Fruit fly (Drosophila melanogaster) whole organism, embryonic: ENCODE results near the gene CG12171.
A peak's percentile ranks its signal among the peaks of the same experiment; 100 is the strongest.

ENCODE experiments used
- CG11560 ChIP-seq: fragments of 200-800 bp; sonication (Bioruptor generic); IDR thresholded peaks from 3 replicates; pipeline ENCODE4 v1.3.6; 2022; ENCODE audit warnings: missing biosample characterization, missing genetic modification characterization
- CG1233 ChIP-seq: fragments of 200-800 bp; sonication (Bioruptor generic); optimal IDR thresholded peaks from 4 replicates; lab custom pipeline; 2018; ENCODE audit warnings: missing biosample characterization, mild to moderate bottlenecking, missing genetic modification characterization
- CG13775 ChIP-seq: fragments of 200-800 bp; sonication (Bioruptor generic); optimal IDR thresholded peaks from 3 replicates; lab custom pipeline; 2017; ENCODE audit warnings: missing biosample characterization, mild to moderate bottlenecking, missing genetic modification characterization
- CG14965 ChIP-seq: fragments of 200-800 bp; sonication (Bioruptor generic); optimal IDR thresholded peaks from 2 replicates; lab custom pipeline; 2016; ENCODE audit warnings: missing biosample characterization, missing genetic modification characterization, borderline replicate concordance
- CG15269 ChIP-seq: fragments of 200-800 bp; sonication (Bioruptor generic); optimal IDR thresholded peaks from 2 replicates; lab custom pipeline; 2018; ENCODE audit warnings: missing biosample characterization, mild to moderate bottlenecking, missing genetic modification characterization, moderate library complexity
- CG1602 ChIP-seq: fragments of 200-800 bp; sonication (Bioruptor generic); optimal IDR thresholded peaks from 3 replicates; lab custom pipeline; 2016; ENCODE audit warnings: missing biosample characterization, missing genetic modification characterization
- CG17385 ChIP-seq: fragments of 200-800 bp; sonication (Bioruptor generic); optimal IDR thresholded peaks from 3 replicates; lab custom pipeline; 2018; ENCODE audit warnings: missing biosample characterization, mild to moderate bottlenecking, missing genetic modification characterization
- CG17568 ChIP-seq: fragments of 200-800 bp; sonication (Bioruptor generic); optimal IDR thresholded peaks from 2 replicates; lab custom pipeline; 2018; ENCODE audit warnings: missing biosample characterization, mild to moderate bottlenecking, missing genetic modification characterization, moderate library complexity
- CG1832 ChIP-seq: fragments of 200-800 bp; sonication (Bioruptor generic); optimal IDR thresholded peaks from 2 replicates; lab custom pipeline; 2017; ENCODE audit warnings: missing biosample characterization, mild to moderate bottlenecking, missing genetic modification characterization, inconsistent platforms
- CG3995 ChIP-seq: fragments of 200-800 bp; sonication (Bioruptor generic); optimal IDR thresholded peaks from 3 replicates; lab custom pipeline; 2016; ENCODE audit warnings: missing biosample characterization, missing genetic modification characterization
- CG42726 ChIP-seq: fragments of 200-800 bp; sonication (Bioruptor generic); IDR thresholded peaks from 2 replicates; pipeline ENCODE4 v1.3.6; 2022; ENCODE audit warnings: missing biosample characterization, missing genetic modification characterization; ENCODE audit not compliant: partially characterized antibody
- CG4328 ChIP-seq: fragments of 200-800 bp; sonication (Bioruptor generic); optimal IDR thresholded peaks from 3 replicates; lab custom pipeline; 2017; ENCODE audit warnings: missing biosample characterization, missing genetic modification reagents, missing genetic modification characterization
- CG5245 ChIP-seq: fragments of 200-800 bp; sonication (Bioruptor generic); optimal IDR thresholded peaks from 3 replicates; lab custom pipeline; 2016; ENCODE audit warnings: missing biosample characterization, missing genetic modification characterization
- CG6683 ChIP-seq: fragments of 200-800 bp; sonication (Bioruptor generic); optimal IDR thresholded peaks from 2 replicates; lab custom pipeline; 2017; ENCODE audit warnings: missing biosample characterization, mild to moderate bottlenecking, missing genetic modification characterization, missing genetic modification reagents
- CG8290 ChIP-seq, 3 experiments: fragments of 200-800 bp; sonication (Bioruptor generic); optimal IDR thresholded peaks; 2 replicates each; lab custom pipeline; 2016 to 2019; ENCODE audit warnings: missing biosample characterization in 3 of 3, missing genetic modification characterization in 3 of 3, mild to moderate bottlenecking in 2 of 3, moderate library complexity in 1 of 3
- CoRest ChIP-seq: fragments of 200-800 bp; sonication (Bioruptor generic); optimal IDR thresholded peaks from 3 replicates; lab custom pipeline; 2018; ENCODE audit warnings: missing biosample characterization, mild to moderate bottlenecking, missing genetic modification characterization, moderate library complexity
- Dad ChIP-seq: fragments of 200-800 bp; sonication (Bioruptor generic); optimal IDR thresholded peaks from 3 replicates; lab custom pipeline; 2016; ENCODE audit warnings: missing biosample characterization, missing genetic modification characterization
- Dek ChIP-seq: fragments of 200-800 bp; sonication (Bioruptor generic); optimal IDR thresholded peaks from 3 replicates; lab custom pipeline; 2019; ENCODE audit warnings: missing biosample characterization, mild to moderate bottlenecking, missing genetic modification characterization, moderate library complexity
- Doc2 ChIP-seq: fragments of 200-800 bp; sonication (Bioruptor generic); IDR thresholded peaks from 2 replicates; pipeline ENCODE4 v1.3.6; 2022; ENCODE audit warnings: missing biosample characterization, missing genetic modification characterization
- Doc3 ChIP-seq: fragments of 200-800 bp; sonication (Bioruptor generic); IDR thresholded peaks from 3 replicates; pipeline ENCODE4 v1.3.6; 2022; ENCODE audit warnings: missing biosample characterization, missing genetic modification characterization; ENCODE audit not compliant: partially characterized antibody
- Dp ChIP-seq: fragments of 200-800 bp; sonication (Bioruptor generic); optimal IDR thresholded peaks from 2 replicates; lab custom pipeline; 2018; ENCODE audit warnings: missing biosample characterization, mild to moderate bottlenecking, missing genetic modification characterization, moderate library complexity
- HmgZ ChIP-seq: fragments of 200-800 bp; sonication (Bioruptor generic); optimal IDR thresholded peaks from 2 replicates; lab custom pipeline; 2018; ENCODE audit warnings: missing biosample characterization, mild to moderate bottlenecking, missing genetic modification characterization
- Kr ChIP-seq: fragments of 200-800 bp; sonication (Bioruptor generic); optimal IDR thresholded peaks from 2 replicates; lab custom pipeline; 2017; ENCODE audit warnings: missing biosample characterization, mild to moderate bottlenecking, missing genetic modification characterization
- Med ChIP-seq: fragments of 200-800 bp; sonication (Bioruptor generic); peaks from one replicate; lab custom pipeline; 2016; ENCODE audit warnings: missing biosample characterization, missing genetic modification characterization, mild to moderate bottlenecking, inconsistent platforms, moderate library complexity
- NC2β ChIP-seq: fragments of 200-800 bp; sonication (Bioruptor generic); optimal IDR thresholded peaks from 2 replicates; lab custom pipeline; 2016; ENCODE audit warnings: missing biosample characterization, missing genetic modification characterization
- Pdp1 ChIP-seq, 2 experiments: fragments of 200-800 bp; sonication (Bioruptor generic); optimal IDR thresholded peaks; 3 replicates each; lab custom pipeline; 2016; ENCODE audit warnings: missing biosample characterization in 2 of 2, missing genetic modification characterization in 2 of 2, mild to moderate bottlenecking in 1 of 2, moderate library complexity in 1 of 2
- ac ChIP-seq: fragments of 200-800 bp; sonication (Bioruptor generic); optimal IDR thresholded peaks from 3 replicates; lab custom pipeline; 2017; ENCODE audit warnings: missing biosample characterization, mild to moderate bottlenecking, missing genetic modification characterization
- bbx ChIP-seq: fragments of 200-800 bp; sonication (Bioruptor generic); IDR thresholded peaks from 2 replicates; pipeline ENCODE4 v1.3.6; 2022; ENCODE audit warnings: missing biosample characterization, missing genetic modification characterization; ENCODE audit not compliant: partially characterized antibody
- dysf ChIP-seq: fragments of 200-800 bp; sonication (Bioruptor generic); IDR thresholded peaks from 3 replicates; pipeline ENCODE4 v1.3.6; 2022; ENCODE audit warnings: missing biosample characterization, missing genetic modification characterization
- emc ChIP-seq: fragments of 200-800 bp; sonication (Bioruptor generic); optimal IDR thresholded peaks from 2 replicates; lab custom pipeline; 2016; ENCODE audit warnings: missing biosample characterization, missing genetic modification characterization
- fru ChIP-seq: fragments of >200 bp; optimal IDR thresholded peaks from 2 replicates; lab custom pipeline; 2017
- gsb-n ChIP-seq: fragments of 200-800 bp; sonication (Bioruptor generic); optimal IDR thresholded peaks from 3 replicates; lab custom pipeline; 2018; ENCODE audit warnings: missing biosample characterization, mild to moderate bottlenecking, missing genetic modification characterization
- her ChIP-seq: fragments of 200-800 bp; sonication (Bioruptor generic); optimal IDR thresholded peaks from 2 replicates; lab custom pipeline; 2016; ENCODE audit warnings: missing biosample characterization, missing genetic modification characterization
- kay ChIP-seq: fragments of 200-800 bp; sonication (Bioruptor generic); optimal IDR thresholded peaks from 2 replicates; lab custom pipeline; 2016; ENCODE audit warnings: missing biosample characterization, missing genetic modification characterization
- ken ChIP-seq: fragments of 200-800 bp; sonication (Bioruptor generic); IDR thresholded peaks from 3 replicates; pipeline ENCODE4 v1.3.6; 2022; ENCODE audit warnings: missing biosample characterization, missing genetic modification characterization
- kni ChIP-seq: fragments of 200-800 bp; sonication (Bioruptor generic); optimal IDR thresholded peaks from 3 replicates; lab custom pipeline; 2017; ENCODE audit warnings: mild to moderate bottlenecking, missing biosample characterization, missing genetic modification reagents, missing genetic modification characterization
- lmd ChIP-seq: fragments of 200-800 bp; sonication (Bioruptor generic); IDR thresholded peaks from 2 replicates; pipeline ENCODE4 v1.3.6; 2022; ENCODE audit warnings: missing biosample characterization, missing genetic modification characterization
- lola ChIP-seq, 3 experiments: fragments of >200 bp in 2 of 3; fragments of 200-800 bp in 1 of 3; sonication (Bioruptor generic) in 1 of 3; optimal IDR thresholded peaks; 2 replicates each; lab custom pipeline; 2017 to 2019; ENCODE audit warnings: missing biosample characterization in 3 of 3, missing genetic modification characterization in 3 of 3, mild to moderate bottlenecking in 1 of 3, moderate library complexity in 1 of 3
- nom ChIP-seq: fragments of 200-800 bp; sonication (Bioruptor generic); optimal IDR thresholded peaks from 2 replicates; lab custom pipeline; 2017; ENCODE audit warnings: missing biosample characterization, missing genetic modification characterization, mild to moderate bottlenecking, moderate library complexity, missing genetic modification reagents
- onecut ChIP-seq: fragments of 200-800 bp; sonication (Bioruptor generic); IDR thresholded peaks from 2 replicates; pipeline ENCODE4 v1.3.6; 2022; ENCODE audit warnings: missing biosample characterization, missing genetic modification characterization
- pita ChIP-seq: fragments of 200-800 bp; sonication (Bioruptor generic); optimal IDR thresholded peaks from 2 replicates; lab custom pipeline; 2017; ENCODE audit warnings: missing biosample characterization, mild to moderate bottlenecking, missing genetic modification characterization
- ranshi ChIP-seq: fragments of 200-800 bp; sonication (Bioruptor generic); IDR thresholded peaks from 2 replicates; pipeline ENCODE4 v1.3.6; 2022; ENCODE audit warnings: missing biosample characterization, missing genetic modification characterization
- shn ChIP-seq: fragments of 200-800 bp; sonication (Bioruptor generic); optimal IDR thresholded peaks from 3 replicates; lab custom pipeline; 2016; ENCODE audit warnings: missing biosample characterization, missing genetic modification characterization
- slbo ChIP-seq: fragments of 200-800 bp; sonication (Bioruptor generic); IDR thresholded peaks from 2 replicates; pipeline ENCODE4 v1.3.6; 2022; ENCODE audit warnings: missing biosample characterization, missing genetic modification characterization
- tio ChIP-seq: fragments of 200-800 bp; sonication (Bioruptor generic); optimal IDR thresholded peaks from 2 replicates; lab custom pipeline; 2017; ENCODE audit warnings: missing biosample characterization, missing genetic modification characterization, inconsistent platforms
- vfl ChIP-seq: fragments of 200-800 bp; sonication (Bioruptor generic); optimal IDR thresholded peaks from 2 replicates; lab custom pipeline; 2016; ENCODE audit warnings: missing biosample characterization, missing genetic modification characterization
- wor ChIP-seq: fragments of 200-800 bp; sonication (Bioruptor generic); IDR thresholded peaks from 2 replicates; pipeline ENCODE4 v1.3.6; 2022; ENCODE audit warnings: missing biosample characterization, missing genetic modification characterization

Gene CG12171

dm6 chr3R:5648569-5649476, 15.4 kb downstream of the CG12171 start, which contains the start of the genes MTA1-like and Sec23 (continued):
- TF ChIP-seq CG8290 (GFP tag; optimal IDR thresholded peaks at IDR 0.05; lab: Kevin White, UChicago) = peak; percentile 45
- TF ChIP-seq CG8290 (tag; optimal IDR thresholded peaks at IDR 0.05; lab: Kevin White, UChicago) = peak; percentile 29 to 49
- TF ChIP-seq Kr (GFP tag; lab: Kevin White, UChicago) = peak; percentile 21
- peak; percentile 80 for TF ChIP-seq Med (GFP tag; lab: Kevin White, UChicago)
- TF ChIP-seq HmgZ (tag; lab: Kevin White, UChicago) = peak; percentile 26
- TF ChIP-seq CG11560 (tag; lab: Robert Waterston, UW) = no peak
- peak; percentile 5 for TF ChIP-seq Dp (GFP tag; lab: Kevin White, UChicago)
- TF ChIP-seq kay = no peak
- 0 out of 3 replicates have a peak, but pooled peaks have one; percentile 4 for TF ChIP-seq ken (GFP tag; lab: Robert Waterston, UW)
- TF ChIP-seq shn = no peak
- no peak for TF ChIP-seq Doc2 (GFP tag; lab: Robert Waterston, UW)
- TF ChIP-seq wor = no peak
- peak; percentile 56 for TF ChIP-seq CG1602 (GFP tag; lab: Kevin White, UChicago)
- TF ChIP-seq her (GFP tag; lab: Kevin White, UChicago) = no peak
- TF ChIP-seq CG17568 (GFP tag; lab: Kevin White, UChicago) = no peak
- 0 out of 2 replicates have a peak, but pooled peaks have one; percentile 4 for TF ChIP-seq onecut (GFP tag; lab: Robert Waterston, UW)
- 0 out of 2 replicates have a peak, but pooled peaks have one; percentile 19 for TF ChIP-seq ranshi (GFP tag; lab: Robert Waterston, UW)
- peak in 1 of 2 experiments; percentile 22 for TF ChIP-seq Pdp1 (GFP tag; optimal IDR thresholded peaks at IDR 0.05; lab: Kevin White, UChicago)
- peak; percentile 1 for TF ChIP-seq NC2β
- TF ChIP-seq ac (GFP tag; lab: Kevin White, UChicago) = no peak
- peak; percentile 78 for TF ChIP-seq CoRest (tag; lab: Kevin White, UChicago)
- TF ChIP-seq CG15269 (tag; lab: Kevin White, UChicago) = peak; percentile 43
- TF ChIP-seq CG5245 (GFP tag; lab: Kevin White, UChicago) = no peak
- no peak for TF ChIP-seq vfl (GFP tag; lab: Kevin White, UChicago)
- TF ChIP-seq Dad (GFP tag; lab: Kevin White, UChicago) = no peak
- TF ChIP-seq CG6683 (GFP tag; lab: Kevin White, UChicago) = no peak
- TF ChIP-seq fru (lab: Kevin White, UChicago) = no peak
- TF ChIP-seq bbx (GFP tag; lab: Robert Waterston, UW) = peak; percentile 90
- peak; percentile 25 for TF ChIP-seq gsb-n (tag; lab: Kevin White, UChicago)
- no peak for TF ChIP-seq CG4328 (GFP tag; lab: Kevin White, UChicago)
- no peak for TF ChIP-seq nom
- peak; percentile 81 for TF ChIP-seq CG13775 (GFP tag; lab: Kevin White, UChicago)
- TF ChIP-seq lmd (GFP tag; lab: Robert Waterston, UW) = peak; percentile 44; the same call in 1 of the 2 replicates
- peak; percentile 94 for TF ChIP-seq Doc3 (GFP tag; lab: Robert Waterston, UW)
- TF ChIP-seq CG42726 (GFP tag; lab: Robert Waterston, UW) = peak; percentile 75
- TF ChIP-seq CG14965 = no peak
- TF ChIP-seq lola (GFP tag; optimal IDR thresholded peaks at IDR 0.05; lab: Kevin White, UChicago) = peak in 1 of 3 experiments; percentile 61
- TF ChIP-seq Dek = peak; percentile 58
- TF ChIP-seq dysf (GFP tag; lab: Robert Waterston, UW) = peak; percentile 17; the same call in 1 of the 3 replicates
- TF ChIP-seq CG1233 (GFP tag; lab: Kevin White, UChicago) = no peak
- TF ChIP-seq kni (GFP tag; lab: Kevin White, UChicago) = peak; percentile 14
- TF ChIP-seq slbo (GFP tag; lab: Robert Waterston, UW) = peak; percentile 72
- TF ChIP-seq pita = no peak
- TF ChIP-seq CG17385 (GFP tag; lab: Kevin White, UChicago) = peak; percentile 29
- no peak for TF ChIP-seq tio (GFP tag; lab: Kevin White, UChicago)
- TF ChIP-seq CG1832 (GFP tag; lab: Kevin White, UChicago) = no peak
- no peak for TF ChIP-seq CG3995 (GFP tag; lab: Kevin White, UChicago)
- no peak for TF ChIP-seq emc (GFP tag; lab: Kevin White, UChicago)
